Worm (Caenorhabditis elegans) whole organism, young adult: Measurements from ENCODE around the gene R09D1.12.

Experiments
- dpl-1 ChIP-seq: fragments of 150-350 bp; optimal IDR thresholded peaks from 2 replicates; lab custom pipeline; 2014; ENCODE audit warnings: missing biosample characterization, missing genetic modification reagents, missing genetic modification characterization
- fkh-3 ChIP-seq: sonication (generic microtip); optimal IDR thresholded peaks from 2 replicates; lab custom pipeline; 2016; ENCODE audit warnings: mild to moderate bottlenecking, missing genetic modification characterization, missing compliant biosample characterization
- lir-1 ChIP-seq: fragments of 200-800 bp; sonication (Bioruptor generic); conservative IDR thresholded peaks from 2 replicates; pipeline ENCODE4 v1.3.6; 2022; ENCODE audit warnings: missing genetic modification reagents, missing genetic modification characterization, missing compliant biosample characterization

DNA sequence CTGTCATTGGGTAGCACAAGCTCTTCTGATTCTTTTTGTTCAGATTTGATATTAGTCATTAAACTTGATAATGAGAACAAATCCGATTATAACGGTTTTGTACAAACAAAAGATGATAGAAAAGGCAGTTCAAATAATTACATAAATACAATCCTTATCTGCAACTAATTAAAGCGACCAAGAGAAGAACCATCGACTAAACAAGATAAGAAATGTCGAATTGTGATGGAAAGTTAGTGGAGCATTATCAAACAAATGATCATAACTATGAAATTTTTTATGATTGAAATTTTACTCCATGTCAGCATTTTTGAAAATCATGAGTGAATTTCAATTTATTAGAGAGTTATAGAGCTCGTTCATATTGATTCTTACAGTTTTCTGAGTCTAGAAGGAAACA is 16.3 kb upstream of the R09D1.12 start, which contains the start of gene chil-23:
- TF ChIP-seq lir-1 (no peak), dpl-1 (no peak), fkh-3 (tag; lab: Kevin White, UChicago) (no peak)
